Worm (Caenorhabditis elegans) whole organism, L3 larva: Measurements from ENCODE around the gene srpa-72.

Experiments used
- ZK546.5 ChIP-seq: sonication (generic microtip); optimal IDR thresholded peaks from 2 replicates; lab custom pipeline; 2017; ENCODE audit warnings: missing biosample characterization, missing genetic modification characterization
- aly-2 ChIP-seq: fragments of 150-350 bp; optimal IDR thresholded peaks from 2 replicates; lab custom pipeline; 2014; ENCODE audit warnings: missing biosample characterization, missing genetic modification characterization
- ceh-16 ChIP-seq: sonication (generic microtip); optimal IDR thresholded peaks from 2 replicates; lab custom pipeline; 2017; ENCODE audit warnings: missing biosample characterization, missing genetic modification characterization
- ceh-28 ChIP-seq: fragments of 150-350 bp; optimal IDR thresholded peaks from 2 replicates; lab custom pipeline; 2014; ENCODE audit warnings: missing biosample characterization, missing genetic modification reagents, missing genetic modification characterization
- ceh-82 ChIP-seq: fragments of 150-350 bp; optimal IDR thresholded peaks from 2 replicates; lab custom pipeline; 2014; ENCODE audit warnings: missing biosample characterization, missing genetic modification characterization
- daf-12 ChIP-seq: fragments of 150-350 bp; optimal IDR thresholded peaks from 2 replicates; lab custom pipeline; 2014; ENCODE audit warnings: missing biosample characterization, missing genetic modification reagents, missing genetic modification characterization
- egl-27 ChIP-seq: sonication (generic microtip); optimal IDR thresholded peaks from 4 replicates; lab custom pipeline; 2017; ENCODE audit warnings: missing biosample characterization, missing genetic modification reagents, missing genetic modification characterization
- elt-1 ChIP-seq: fragments of 150-350 bp; optimal IDR thresholded peaks from 2 replicates; lab custom pipeline; 2014; ENCODE audit warnings: missing biosample characterization, missing genetic modification characterization
- elt-3 ChIP-seq, 3 experiments: fragments of 150-350 bp in 1 of 3; sonication (generic microtip) in 2 of 3; optimal IDR thresholded peaks; 2 replicates in 2 of 3; 4 replicates in 1 of 3; lab custom pipeline; 2014 to 2017; ENCODE audit warnings: missing biosample characterization in 3 of 3, missing genetic modification characterization in 3 of 3
- eor-1 ChIP-seq, 2 experiments: fragments of 150-350 bp; optimal IDR thresholded peaks; 2 replicates each; lab custom pipeline; 2014 to 2018; ENCODE audit warnings: missing biosample characterization in 2 of 2, missing genetic modification characterization in 2 of 2
- fkh-10 ChIP-seq: sonication (generic microtip); optimal IDR thresholded peaks from 2 replicates; lab custom pipeline; 2017; ENCODE audit warnings: missing biosample characterization, missing genetic modification reagents, missing genetic modification characterization
- fkh-2 ChIP-seq: fragments of 150-350 bp; optimal IDR thresholded peaks from 2 replicates; lab custom pipeline; 2014; ENCODE audit warnings: missing biosample characterization, missing genetic modification reagents, missing genetic modification characterization
- fos-1 ChIP-seq: fragments of 150-350 bp; optimal IDR thresholded peaks from 2 replicates; lab custom pipeline; 2014; ENCODE audit warnings: missing biosample characterization, missing genetic modification characterization
- hmg-11 ChIP-seq: sonication (generic microtip); optimal IDR thresholded peaks from 2 replicates; lab custom pipeline; 2016; ENCODE audit warnings: missing genetic modification characterization, missing compliant biosample characterization
- jun-1 ChIP-seq: fragments of 150-350 bp; optimal IDR thresholded peaks from 2 replicates; lab custom pipeline; 2014; ENCODE audit warnings: missing biosample characterization, missing genetic modification reagents, missing genetic modification characterization
- lin-15B ChIP-seq: fragments of 150-350 bp; optimal IDR thresholded peaks from 2 replicates; lab custom pipeline; 2014; ENCODE audit warnings: missing biosample characterization, missing genetic modification characterization
- lin-39 ChIP-seq: fragments of 150-350 bp; optimal IDR thresholded peaks from 2 replicates; lab custom pipeline; 2018; ENCODE audit warnings: missing biosample characterization, missing genetic modification reagents, missing genetic modification characterization
- lsy-12 ChIP-seq: sonication (generic microtip); optimal IDR thresholded peaks from 2 replicates; lab custom pipeline; 2016; ENCODE audit warnings: mild to moderate bottlenecking, missing genetic modification characterization, missing compliant biosample characterization
- mdl-1 ChIP-seq: fragments of 150-350 bp; optimal IDR thresholded peaks from 2 replicates; lab custom pipeline; 2014; ENCODE audit warnings: missing biosample characterization, missing genetic modification characterization
- mml-1 ChIP-seq: fragments of 150-350 bp; sonication (generic microtip); optimal IDR thresholded peaks from 3 replicates; lab custom pipeline; 2014; ENCODE audit warnings: missing biosample characterization, missing genetic modification characterization
- nfya-1 ChIP-seq: sonication (generic microtip); optimal IDR thresholded peaks from 2 replicates; lab custom pipeline; 2017; ENCODE audit warnings: missing genetic modification characterization, mild to moderate bottlenecking, missing compliant biosample characterization, antibody characterized with exemption, moderate library complexity; ENCODE audit not compliant: insufficient read depth
- nhr-11 ChIP-seq: fragments of 150-350 bp; optimal IDR thresholded peaks from 2 replicates; lab custom pipeline; 2014; ENCODE audit warnings: missing biosample characterization, missing genetic modification characterization
- nhr-12 ChIP-seq: fragments of 150-350 bp; optimal IDR thresholded peaks from 2 replicates; lab custom pipeline; 2014; ENCODE audit warnings: missing biosample characterization, missing genetic modification characterization
- nhr-23 ChIP-seq: fragments of 150-350 bp; optimal IDR thresholded peaks from 2 replicates; lab custom pipeline; 2014; ENCODE audit warnings: missing biosample characterization, missing genetic modification reagents, missing genetic modification characterization
- nhr-25 ChIP-seq: sonication (generic microtip); optimal IDR thresholded peaks from 2 replicates; lab custom pipeline; 2017; ENCODE audit warnings: missing biosample characterization, missing genetic modification characterization
- nhr-28 ChIP-seq: fragments of 150-350 bp; optimal IDR thresholded peaks from 2 replicates; lab custom pipeline; 2014; ENCODE audit warnings: missing biosample characterization, missing genetic modification characterization
- nhr-43 ChIP-seq: sonication (generic microtip); optimal IDR thresholded peaks from 2 replicates; lab custom pipeline; 2016; ENCODE audit warnings: mild to moderate bottlenecking, missing genetic modification characterization, missing compliant biosample characterization; ENCODE audit not compliant: poor library complexity, severe bottlenecking
- pha-4 ChIP-seq: fragments of 150-350 bp; optimal IDR thresholded peaks from 2 replicates; lab custom pipeline; 2014; ENCODE audit warnings: missing biosample characterization, missing genetic modification reagents, missing genetic modification characterization
- pqm-1 ChIP-seq: fragments of 150-350 bp; optimal IDR thresholded peaks from 2 replicates; lab custom pipeline; 2017; ENCODE audit warnings: missing biosample characterization, missing genetic modification characterization, inconsistent platforms
- sea-2 ChIP-seq: fragments of 150-350 bp; sonication (generic microtip); optimal IDR thresholded peaks from 4 replicates; lab custom pipeline; 2014; ENCODE audit warnings: missing biosample characterization, missing genetic modification reagents, missing genetic modification characterization
- skn-1 ChIP-seq: fragments of 150-350 bp; optimal IDR thresholded peaks from 2 replicates; lab custom pipeline; 2014; ENCODE audit warnings: missing biosample characterization, missing genetic modification characterization
- snpc-4 ChIP-seq: fragments of 150-350 bp; optimal IDR thresholded peaks from 2 replicates; lab custom pipeline; 2014; ENCODE audit warnings: missing biosample characterization, missing genetic modification characterization
- tbx-2 ChIP-seq: sonication (generic microtip); optimal IDR thresholded peaks from 2 replicates; lab custom pipeline; 2016; ENCODE audit warnings: mild to moderate bottlenecking, missing genetic modification characterization, missing compliant biosample characterization
- unc-39 ChIP-seq: sonication (generic microtip); optimal IDR thresholded peaks from 4 replicates; lab custom pipeline; 2017; ENCODE audit warnings: missing biosample characterization, missing genetic modification characterization
- unc-62 ChIP-seq: fragments of 150-350 bp; sonication (generic microtip); optimal IDR thresholded peaks from 4 replicates; lab custom pipeline; 2014; ENCODE audit warnings: missing biosample characterization, missing genetic modification reagents, missing genetic modification characterization
- zag-1 ChIP-seq: fragments of 150-350 bp; optimal IDR thresholded peaks from 2 replicates; lab custom pipeline; 2014; ENCODE audit warnings: missing biosample characterization, missing genetic modification characterization

srpa-72 gene

ce11 chrII:2769021-2769420 is 18.3 kb upstream of the srpa-72 start, which contains the start of gene F08D12.7:
Gene F08D12.7, minus strand, starts transcription at chrII:2769121.
- no peak for TF ChIP-seq elt-1
- TF ChIP-seq daf-12 (tag; lab: Kevin White, UChicago) = no peak
- TF ChIP-seq elt-3 (tag; optimal IDR thresholded peaks at IDR 0.05; lab: Kevin White, UChicago) = no peak
- TF ChIP-seq fkh-2 (tag; lab: Kevin White, UChicago) = no peak
- no peak for TF ChIP-seq ceh-28 (tag; lab: Kevin White, UChicago)

- TF ChIP-seq nfya-1 (no peak), unc-62 (GFP tag; lab: Kevin White, UChicago) (no peak), skn-1 (tag; lab: Kevin White, UChicago) (no peak), zag-1 (tag; lab: Kevin White, UChicago) (no peak), pha-4 (tag; lab: Kevin White, UChicago) (no peak), fkh-2 (tag; lab: Kevin White, UChicago) (no peak), egl-27 (tag; lab: Kevin White, UChicago) (no peak), ceh-82 (tag; lab: Kevin White, UChicago) (no peak), nhr-11 (no peak), hmg-11 (tag; lab: Kevin White, UChicago) (no peak), nhr-43 (no peak), fkh-10 (GFP tag; lab: Kevin White, UChicago) (no peak), daf-12 (tag; lab: Kevin White, UChicago) (no peak), tbx-2 (no peak), lsy-12 (tag; lab: Kevin White, UChicago) (no peak), fos-1 (no peak), lin-15B (no peak), ceh-28 (tag; lab: Kevin White, UChicago) (no peak), lin-39 (tag; lab: Kevin White, UChicago) (no peak)
Measured at ce11 chrII:2770788-2771187, 16.5 kb upstream of the srpa-72 start, which contains the start of gene fbxb-105. Gene fbxb-105, minus strand, starts transcription at chrII:2770888.

- TF ChIP-seq unc-62 (GFP tag; lab: Kevin White, UChicago) = no peak
- TF ChIP-seq nhr-12 = no peak
- no peak for TF ChIP-seq nhr-28 (tag; lab: Kevin White, UChicago)
- TF ChIP-seq lin-15B = no peak
- no peak for TF ChIP-seq fkh-10 (GFP tag; lab: Kevin White, UChicago)
- no peak for TF ChIP-seq lin-39 (tag; lab: Kevin White, UChicago)
- no peak for TF ChIP-seq snpc-4 (tag; lab: Kevin White, UChicago)
Measured at ce11 chrII:2772166-2772565, 15.1 kb upstream of the srpa-72 start, which contains the start of gene sdz-10. Gene sdz-10, minus strand, starts transcription at chrII:2772266.

ce11 chrII:2773534-2773933 is 13.7 kb upstream of the srpa-72 start, which contains the start of gene sdz-9:
Gene sdz-9, minus strand, starts transcription at chrII:2773634.
- TF ChIP-seq elt-3 (tag; optimal IDR thresholded peaks at IDR 0.05; lab: Kevin White, UChicago) (no peak), ceh-16 (no peak), fkh-10 (GFP tag; lab: Kevin White, UChicago) (no peak), mdl-1 (tag; lab: Kevin White, UChicago) (no peak)

ce11 chrII:2774904-2775303 is 12.4 kb upstream of the srpa-72 start, which contains the start of gene fbxb-111:
Gene fbxb-111, minus strand, starts transcription at chrII:2775004.
- TF ChIP-seq unc-39 (tag; lab: Kevin White, UChicago) = no peak
- TF ChIP-seq pha-4 (tag; lab: Kevin White, UChicago) = no peak
- no peak for TF ChIP-seq pqm-1 (tag; lab: Kevin White, UChicago)
- no peak for TF ChIP-seq nhr-12
- TF ChIP-seq eor-1 (tag; optimal IDR thresholded peaks at IDR 0.05; lab: Kevin White, UChicago) = no peak
- TF ChIP-seq fkh-10 (GFP tag; lab: Kevin White, UChicago) = no peak
- no peak for TF ChIP-seq aly-2 (tag; lab: Kevin White, UChicago)
- no peak for TF ChIP-seq daf-12 (tag; lab: Kevin White, UChicago)
- no peak for TF ChIP-seq mml-1 (tag; lab: Kevin White, UChicago)
- no peak for TF ChIP-seq jun-1 (tag; lab: Kevin White, UChicago)

- TF ChIP-seq lin-15B = no peak
- no peak for TF ChIP-seq lin-39 (tag; lab: Kevin White, UChicago)
- no peak for TF ChIP-seq daf-12 (tag; lab: Kevin White, UChicago)
- no peak for TF ChIP-seq nhr-23 (tag; lab: Kevin White, UChicago)
- TF ChIP-seq ZK546.5 = no peak
- TF ChIP-seq nhr-25 (tag; lab: Kevin White, UChicago) = no peak
- TF ChIP-seq fos-1 = no peak
- TF ChIP-seq skn-1 (tag; lab: Kevin White, UChicago) = no peak
- no peak for TF ChIP-seq mml-1 (tag; lab: Kevin White, UChicago)
- no peak for TF ChIP-seq sea-2 (GFP tag; lab: Kevin White, UChicago)
- no peak for TF ChIP-seq lsy-12 (tag; lab: Kevin White, UChicago)
- no peak for TF ChIP-seq ceh-28 (tag; lab: Kevin White, UChicago)
- no peak for TF ChIP-seq hmg-11 (tag; lab: Kevin White, UChicago)
- no peak for TF ChIP-seq nhr-11
- TF ChIP-seq, all 47 proteins: peak for 0
Measured at ce11 chrII:2777846-2778245, 9.4 kb upstream of the srpa-72 start, which contains the start of gene F08D12.4. Gene F08D12.4, plus strand, starts transcription at chrII:2778146.
